Fruit fly (Drosophila melanogaster): Measurements from ENCODE around the gene CG12708.

DNA sequence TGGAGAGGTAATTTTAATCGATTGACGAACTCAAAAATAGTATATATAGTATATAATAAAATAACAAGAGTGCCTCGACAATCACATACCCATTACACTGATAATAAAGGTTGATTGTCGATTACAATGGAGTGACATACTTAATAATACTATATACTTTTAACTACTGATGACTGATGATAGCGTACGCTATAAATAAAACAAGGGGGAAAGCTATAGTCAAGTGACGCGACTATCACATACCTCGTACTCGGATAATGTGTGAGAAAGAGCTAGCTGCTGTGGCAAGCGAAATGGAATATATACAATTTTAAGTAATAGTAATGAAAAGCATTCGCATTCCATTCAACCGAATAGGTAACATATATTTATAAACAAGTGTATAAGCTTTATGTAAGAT, 27.1 kb upstream of the CG12708 start:
- TF ChIP-seq dsx (GFP tag; optimal IDR thresholded peaks at IDR 0.05; ENCODE audit: poor library complexity, severe bottlenecking) (no peak), cyc (GFP tag; optimal IDR thresholded peaks at IDR 0.05) (no peak), achi (GFP tag; optimal IDR thresholded peaks at IDR 0.05) (no peak), CG6854 (GFP tag; optimal IDR thresholded peaks at IDR 0.05) (no peak)
